Fruit fly (Drosophila melanogaster) whole organism, embryonic: ENCODE measurements around the gene brat.

Source experiments
- Atf3 ChIP-seq: fragments of 200-800 bp; sonication (Bioruptor generic); optimal IDR thresholded peaks from 3 replicates; lab custom pipeline; 2016; ENCODE audit warnings: missing biosample characterization, missing genetic modification characterization
- Blimp-1 ChIP-seq: fragments of 200-800 bp; sonication (Bioruptor generic); optimal IDR thresholded peaks from 3 replicates; lab custom pipeline; 2018; ENCODE audit warnings: missing biosample characterization, missing genetic modification characterization, mild to moderate bottlenecking, moderate library complexity, missing genetic modification reagents
- Bteb2 ChIP-seq: fragments of 200-800 bp; sonication (Bioruptor generic); optimal IDR thresholded peaks from 2 replicates; lab custom pipeline; 2016; ENCODE audit warnings: missing biosample characterization, missing genetic modification characterization
- CG10321 ChIP-seq: fragments of 200-800 bp; sonication (Bioruptor generic); IDR thresholded peaks from 2 replicates; pipeline ENCODE4 v1.3.6; 2022; ENCODE audit warnings: missing biosample characterization, missing genetic modification characterization
- CG11695 ChIP-seq: fragments of 200-800 bp; sonication (Bioruptor generic); IDR thresholded peaks from 3 replicates; pipeline ENCODE4 v1.3.6; 2022; ENCODE audit warnings: missing biosample characterization, missing genetic modification characterization
- CG11696 ChIP-seq: fragments of 200-800 bp; sonication (Bioruptor generic); IDR thresholded peaks from 2 replicates; pipeline ENCODE4 v1.3.6; 2022; ENCODE audit warnings: missing biosample characterization, missing genetic modification characterization
- CG12155 ChIP-seq: fragments of 200-800 bp; sonication (Bioruptor generic); optimal IDR thresholded peaks from 3 replicates; lab custom pipeline; 2016; ENCODE audit warnings: missing biosample characterization, missing genetic modification characterization
- CG12744 ChIP-seq: fragments of 200-800 bp; sonication (Bioruptor generic); optimal IDR thresholded peaks from 2 replicates; lab custom pipeline; 2016; ENCODE audit warnings: missing biosample characterization, missing genetic modification characterization
- CG13624 ChIP-seq: fragments of 200-800 bp; sonication (Bioruptor generic); optimal IDR thresholded peaks from 2 replicates; lab custom pipeline; 2016; ENCODE audit warnings: missing biosample characterization, missing genetic modification characterization
- CG14014 ChIP-seq: fragments of 200-800 bp; sonication (Bioruptor generic); IDR thresholded peaks from 2 replicates; pipeline ENCODE4 v1.3.6; 2022; ENCODE audit warnings: missing biosample characterization, missing genetic modification characterization
- CG17568 ChIP-seq: fragments of 200-800 bp; sonication (Bioruptor generic); optimal IDR thresholded peaks from 2 replicates; lab custom pipeline; 2018; ENCODE audit warnings: missing biosample characterization, mild to moderate bottlenecking, missing genetic modification characterization, moderate library complexity
- CG18599 ChIP-seq: fragments of 200-800 bp; sonication (Bioruptor generic); optimal IDR thresholded peaks from 3 replicates; lab custom pipeline; 2017; ENCODE audit warnings: missing biosample characterization, missing genetic modification characterization, mild to moderate bottlenecking, moderate library complexity, missing genetic modification reagents
- CG2116 ChIP-seq: fragments of 200-800 bp; sonication (Bioruptor generic); optimal IDR thresholded peaks from 3 replicates; lab custom pipeline; 2018; ENCODE audit warnings: missing biosample characterization, mild to moderate bottlenecking, missing genetic modification characterization
- CG2199 ChIP-seq: fragments of 200-800 bp; sonication (Bioruptor generic); IDR thresholded peaks from 3 replicates; pipeline ENCODE4 v1.3.6; 2022; ENCODE audit warnings: missing biosample characterization, missing genetic modification characterization
- CG30431 ChIP-seq: fragments of 200-800 bp; sonication (Bioruptor generic); optimal IDR thresholded peaks from 2 replicates; lab custom pipeline; 2017; ENCODE audit warnings: missing biosample characterization, missing genetic modification characterization
- CG3407 ChIP-seq: fragments of 200-800 bp; sonication (Bioruptor generic); optimal IDR thresholded peaks from 2 replicates; lab custom pipeline; 2018; ENCODE audit warnings: missing biosample characterization, mild to moderate bottlenecking, missing genetic modification characterization
- CG3847 ChIP-seq: fragments of 200-800 bp; sonication (Bioruptor generic); IDR thresholded peaks from 2 replicates; pipeline ENCODE4 v1.3.6; 2022; ENCODE audit warnings: missing biosample characterization, missing genetic modification characterization
- CG4854 ChIP-seq: fragments of 200-800 bp; sonication (Bioruptor generic); optimal IDR thresholded peaks from 2 replicates; lab custom pipeline; 2016; ENCODE audit warnings: missing biosample characterization, missing genetic modification characterization, inconsistent platforms
- CG6689 ChIP-seq: fragments of 200-800 bp; sonication (Bioruptor generic); IDR thresholded peaks from 2 replicates; pipeline ENCODE4 v1.3.6; 2022; ENCODE audit warnings: missing biosample characterization, missing genetic modification characterization
- CG8478 ChIP-seq: fragments of >200 bp; optimal IDR thresholded peaks from 2 replicates; lab custom pipeline; 2018
- CG8944 ChIP-seq: fragments of 200-800 bp; sonication (Bioruptor generic); optimal IDR thresholded peaks from 3 replicates; lab custom pipeline; 2016; ENCODE audit warnings: missing biosample characterization, missing genetic modification characterization
- CG9797 ChIP-seq: fragments of 200-800 bp; sonication (Bioruptor generic); optimal IDR thresholded peaks from 3 replicates; lab custom pipeline; 2018; ENCODE audit warnings: missing biosample characterization, mild to moderate bottlenecking, missing genetic modification characterization
- ERR ChIP-seq: fragments of 200-800 bp; sonication (Bioruptor generic); optimal IDR thresholded peaks from 2 replicates; lab custom pipeline; 2016; ENCODE audit warnings: missing biosample characterization, missing genetic modification characterization
- H2.0 ChIP-seq: fragments of 200-800 bp; sonication (Bioruptor generic); IDR thresholded peaks from 2 replicates; pipeline ENCODE4 v1.3.6; 2022; ENCODE audit warnings: missing biosample characterization, missing genetic modification characterization
- HmgD ChIP-seq: fragments of 200-800 bp; sonication (Bioruptor generic); optimal IDR thresholded peaks from 3 replicates; lab custom pipeline; 2016; ENCODE audit warnings: missing biosample characterization, missing genetic modification characterization
- Hr3 ChIP-seq: fragments of 200-800 bp; sonication (Bioruptor generic); optimal IDR thresholded peaks from 3 replicates; lab custom pipeline; 2016; ENCODE audit warnings: missing biosample characterization, missing genetic modification characterization
- Hr39 ChIP-seq: fragments of >200 bp; optimal IDR thresholded peaks from 2 replicates; lab custom pipeline; 2017
- Med ChIP-seq: fragments of 200-800 bp; sonication (Bioruptor generic); peaks from one replicate; lab custom pipeline; 2016; ENCODE audit warnings: missing biosample characterization, missing genetic modification characterization, mild to moderate bottlenecking, inconsistent platforms, moderate library complexity
- Pdp1 ChIP-seq, 2 experiments: fragments of 200-800 bp; sonication (Bioruptor generic); optimal IDR thresholded peaks; 3 replicates each; lab custom pipeline; 2016; ENCODE audit warnings: missing biosample characterization in 2 of 2, missing genetic modification characterization in 2 of 2, mild to moderate bottlenecking in 1 of 2, moderate library complexity in 1 of 2
- Rfx ChIP-seq: fragments of 200-800 bp; sonication (Bioruptor generic); IDR thresholded peaks from 2 replicates; pipeline ENCODE4 v1.3.6; 2022; ENCODE audit warnings: missing biosample characterization, missing genetic modification characterization
- Spps ChIP-seq: fragments of 200-800 bp; sonication (Bioruptor generic); optimal IDR thresholded peaks from 2 replicates; lab custom pipeline; 2018; ENCODE audit warnings: missing biosample characterization, mild to moderate bottlenecking, missing genetic modification characterization
- Ssrp ChIP-seq: fragments of 200-800 bp; sonication (Bioruptor generic); optimal IDR thresholded peaks from 2 replicates; lab custom pipeline; 2018; ENCODE audit warnings: missing biosample characterization, mild to moderate bottlenecking, missing genetic modification characterization, moderate library complexity
- Tbp ChIP-seq: fragments of >200 bp; optimal IDR thresholded peaks from 2 replicates; lab custom pipeline; 2018; ENCODE audit warnings: missing biosample characterization, missing genetic modification characterization
- Trl ChIP-seq, 3 experiments: fragments of >200 bp in 2 of 3; fragments of 200-800 bp in 1 of 3; sonication (Bioruptor generic) in 1 of 3; optimal IDR thresholded peaks; 2 replicates in 1 of 3; 3 replicates in 2 of 3; lab custom pipeline; 2016 to 2017; ENCODE audit warnings: missing biosample characterization in 1 of 3, missing genetic modification characterization in 1 of 3
- ac ChIP-seq: fragments of 200-800 bp; sonication (Bioruptor generic); optimal IDR thresholded peaks from 3 replicates; lab custom pipeline; 2017; ENCODE audit warnings: missing biosample characterization, mild to moderate bottlenecking, missing genetic modification characterization
- ara ChIP-seq: fragments of 200-800 bp; sonication (Bioruptor generic); IDR thresholded peaks from 2 replicates; pipeline ENCODE4 v1.3.6; 2022; ENCODE audit warnings: missing biosample characterization, missing genetic modification characterization
- bab2 ChIP-seq: fragments of 200-800 bp; sonication (Bioruptor generic); optimal IDR thresholded peaks from 2 replicates; lab custom pipeline; 2016; ENCODE audit warnings: missing biosample characterization, missing genetic modification characterization
- bcd ChIP-seq: fragments of 200-800 bp; sonication (Bioruptor generic); optimal IDR thresholded peaks from 2 replicates; lab custom pipeline; 2017; ENCODE audit warnings: missing biosample characterization, mild to moderate bottlenecking, missing genetic modification characterization
- bsh ChIP-seq, 2 experiments: fragments of 200-800 bp; sonication (Bioruptor generic); optimal IDR thresholded peaks; 2 replicates each; lab custom pipeline; 2017 to 2018; ENCODE audit warnings: mild to moderate bottlenecking in 2 of 2, missing biosample characterization in 2 of 2, missing genetic modification characterization in 2 of 2, moderate library complexity in 1 of 2
- eyg ChIP-seq: fragments of 200-800 bp; sonication (Bioruptor generic); optimal IDR thresholded peaks from 3 replicates; lab custom pipeline; 2016; ENCODE audit warnings: missing biosample characterization, missing genetic modification characterization
- gce ChIP-seq: fragments of 200-800 bp; sonication (Bioruptor generic); IDR thresholded peaks from 3 replicates; pipeline ENCODE4 v1.3.6; 2022; ENCODE audit warnings: missing biosample characterization, missing genetic modification characterization
- mld ChIP-seq: fragments of 200-800 bp; sonication (Bioruptor generic); IDR thresholded peaks from 3 replicates; pipeline ENCODE4 v1.3.6; 2022; ENCODE audit warnings: missing biosample characterization, missing genetic modification characterization; ENCODE audit not compliant: partially characterized antibody
- pzg ChIP-seq: fragments of 200-800 bp; sonication (Bioruptor generic); optimal IDR thresholded peaks from 3 replicates; lab custom pipeline; 2018; ENCODE audit warnings: missing biosample characterization, mild to moderate bottlenecking, missing genetic modification characterization, moderate library complexity
- salm ChIP-seq: fragments of 200-800 bp; sonication (Bioruptor generic); optimal IDR thresholded peaks from 2 replicates; lab custom pipeline; 2018; ENCODE audit warnings: missing biosample characterization, mild to moderate bottlenecking, missing genetic modification characterization
- sens ChIP-seq: fragments of 200-800 bp; sonication (Bioruptor generic); peaks from one replicate; lab custom pipeline; 2016; ENCODE audit warnings: missing biosample characterization, missing genetic modification characterization
- ssp ChIP-seq: fragments of 200-800 bp; sonication (Bioruptor generic); IDR thresholded peaks from 2 replicates; pipeline ENCODE4 v1.3.6; 2022; ENCODE audit warnings: missing biosample characterization, missing genetic modification characterization
- toy ChIP-seq: fragments of 200-800 bp; sonication (Bioruptor generic); IDR thresholded peaks from 2 replicates; pipeline ENCODE4 v1.3.6; 2022; ENCODE audit warnings: missing biosample characterization, missing genetic modification characterization
- unc-4 ChIP-seq: fragments of 200-800 bp; sonication (Bioruptor generic); IDR thresholded peaks from 2 replicates; pipeline ENCODE4 v1.3.6; 2022; ENCODE audit warnings: missing biosample characterization, missing genetic modification characterization; ENCODE audit not compliant: partially characterized antibody
- unpg ChIP-seq: fragments of 200-800 bp; sonication (Bioruptor generic); optimal IDR thresholded peaks from 3 replicates; lab custom pipeline; 2018; ENCODE audit warnings: missing biosample characterization, mild to moderate bottlenecking, missing genetic modification characterization, moderate library complexity
- vvl ChIP-seq: fragments of 200-800 bp; sonication (Bioruptor generic); IDR thresholded peaks from 2 replicates; pipeline ENCODE4 v1.3.6; 2022; ENCODE audit warnings: missing biosample characterization, missing genetic modification characterization
- zfh1 ChIP-seq: fragments of 200-800 bp; sonication (Bioruptor generic); IDR thresholded peaks from 3 replicates; pipeline ENCODE4 v1.3.6; 2022; ENCODE audit warnings: missing biosample characterization, missing genetic modification characterization

The brat gene

DNA sequence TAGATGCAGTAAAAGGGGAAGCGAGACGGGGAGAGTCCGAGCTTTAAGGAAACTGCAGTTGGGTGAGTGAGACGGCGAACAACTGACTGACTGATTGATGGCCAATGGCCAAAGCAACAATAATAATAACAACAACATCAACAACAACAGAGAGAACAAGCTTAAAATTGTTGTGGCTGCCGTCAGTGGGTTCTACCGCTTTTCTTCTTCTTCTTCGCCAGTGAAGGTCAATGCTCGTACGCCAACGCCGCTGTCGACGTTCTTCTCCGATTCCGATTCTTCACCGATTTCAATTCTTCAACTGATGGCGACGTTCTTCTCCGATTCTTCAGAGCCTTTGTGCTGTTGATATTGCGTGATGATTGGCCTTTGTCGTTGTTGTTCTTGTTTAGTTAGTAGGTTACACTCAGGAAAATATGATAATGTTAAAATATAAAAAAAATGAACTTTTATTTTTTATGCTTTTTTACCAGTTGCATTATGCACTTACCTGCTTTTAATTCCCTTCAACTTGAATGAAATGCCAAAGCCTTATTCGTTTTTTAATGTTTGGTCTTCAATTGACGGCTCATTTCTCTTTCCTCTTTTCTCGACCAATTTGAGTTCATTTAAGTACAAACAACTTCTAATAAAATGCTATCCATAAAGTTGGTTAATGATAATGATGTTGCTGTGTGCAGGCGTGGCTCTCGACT, 8.7 kb downstream of the brat start (continued):
- no peak for TF ChIP-seq Trl (optimal IDR thresholded peaks at IDR 0.05; lab: Kevin White, UChicago)
- TF ChIP-seq Trl (GFP tag; optimal IDR thresholded peaks at IDR 0.05; lab: Kevin White, UChicago) = peak; percentile 13
- no peak for TF ChIP-seq HmgD (GFP tag; lab: Kevin White, UChicago)
- TF ChIP-seq CG3407 (GFP tag; lab: Kevin White, UChicago) = no peak
- TF ChIP-seq CG6689 (GFP tag; lab: Robert Waterston, UW) = no peak
- no peak for TF ChIP-seq CG12744 (GFP tag; lab: Kevin White, UChicago)
- no peak for TF ChIP-seq Ssrp (tag; lab: Kevin White, UChicago)
- TF ChIP-seq ssp (GFP tag; lab: Robert Waterston, UW) = peak; percentile 20; the same call in 1 of the 2 replicates
- peak; percentile 13; the same call in 1 of the 2 replicates for TF ChIP-seq vvl (GFP tag; lab: Robert Waterston, UW)
- no peak for TF ChIP-seq mld (GFP tag; lab: Robert Waterston, UW)
- no peak for TF ChIP-seq CG12155
- TF ChIP-seq unc-4 (GFP tag; lab: Robert Waterston, UW) = no peak
- no peak for TF ChIP-seq bcd (GFP tag; lab: Kevin White, UChicago)
- no peak for TF ChIP-seq CG18599
- peak; percentile 37 for TF ChIP-seq Blimp-1 (GFP tag; lab: Kevin White, UChicago)
- peak in 1 of 2 experiments; percentile 6 for TF ChIP-seq Pdp1 (GFP tag; optimal IDR thresholded peaks at IDR 0.05; lab: Kevin White, UChicago)
- TF ChIP-seq bsh (GFP tag; optimal IDR thresholded peaks at IDR 0.05; lab: Kevin White, UChicago) = peak in 1 of 2 experiments; percentile 36
- TF ChIP-seq Rfx (GFP tag; lab: Robert Waterston, UW) = 0 out of 2 replicates have a peak, but pooled peaks have one; percentile 26
- no peak for TF ChIP-seq CG3847 (GFP tag; lab: Robert Waterston, UW)
- no peak for TF ChIP-seq CG14014 (GFP tag; lab: Robert Waterston, UW)
- peak; percentile 59 for TF ChIP-seq Med
- TF ChIP-seq CG11696 (GFP tag; lab: Robert Waterston, UW) = no peak
- peak; percentile 83 for TF ChIP-seq sens (GFP tag; lab: Kevin White, UChicago)
- no peak for TF ChIP-seq Bteb2 (GFP tag; lab: Kevin White, UChicago)
- no peak for TF ChIP-seq zfh1 (GFP tag; lab: Robert Waterston, UW)
- TF ChIP-seq salm (tag; lab: Kevin White, UChicago) = no peak
- no peak for TF ChIP-seq H2.0 (GFP tag; lab: Robert Waterston, UW)
- TF ChIP-seq Hr39 (lab: Kevin White, UChicago) = no peak
- no peak for TF ChIP-seq CG17568
- peak; percentile 4 for TF ChIP-seq Spps
- TF ChIP-seq ERR (GFP tag; lab: Kevin White, UChicago) = no peak
- TF ChIP-seq CG4854 = no peak
- no peak for TF ChIP-seq CG13624
- no peak for TF ChIP-seq CG30431 (GFP tag; lab: Kevin White, UChicago)
- TF ChIP-seq unpg (GFP tag; lab: Kevin White, UChicago) = peak; percentile 19
- no peak for TF ChIP-seq Atf3
- TF ChIP-seq ara (GFP tag; lab: Robert Waterston, UW) = no peak
- TF ChIP-seq gce (GFP tag; lab: Robert Waterston, UW) = no peak
- no peak for TF ChIP-seq bab2 (GFP tag; lab: Kevin White, UChicago)
- TF ChIP-seq CG8944 (GFP tag; lab: Kevin White, UChicago) = no peak
- no peak for TF ChIP-seq Tbp
- no peak for TF ChIP-seq ac (GFP tag; lab: Kevin White, UChicago)
- TF ChIP-seq eyg (GFP tag; lab: Kevin White, UChicago) = no peak
- 0 out of 3 replicates have a peak, but pooled peaks have one; percentile 64 for TF ChIP-seq CG2199
- TF ChIP-seq CG10321 (GFP tag; lab: Robert Waterston, UW) = no peak
- no peak for TF ChIP-seq Hr3 (GFP tag; lab: Kevin White, UChicago)
- no peak for TF ChIP-seq CG9797 (GFP tag; lab: Kevin White, UChicago)
- no peak for TF ChIP-seq pzg
- no peak for TF ChIP-seq CG8478 (lab: Kevin White, UChicago)
- TF ChIP-seq CG2116 = no peak
- no peak for TF ChIP-seq toy (GFP tag; lab: Robert Waterston, UW)
- peak; percentile 47; the same call in 1 of the 3 replicates for TF ChIP-seq CG11695 (GFP tag; lab: Robert Waterston, UW)
